Worm (Caenorhabditis elegans): ENCODE results near the gene str-12.

str-12 gene

ce11 chrV:15614534-15614933, 3.8 kb downstream of the str-12 start:
- TF ChIP-seq cebp-2 (GFP tag; IDR thresholded peaks at IDR 0.05) = no peak
- TF ChIP-seq hrde-1 (tag; optimal IDR thresholded peaks at IDR 0.05; ENCODE audit: borderline replicate concordance) = no peak
- no peak for TF ChIP-seq die-1 (tag; optimal IDR thresholded peaks at IDR 0.05)
- TF ChIP-seq ccch-3 (GFP tag; optimal IDR thresholded peaks at IDR 0.05) = no peak
- no peak for TF ChIP-seq mel-28 (tag; optimal IDR thresholded peaks at IDR 0.05; ENCODE audit: borderline replicate concordance)
- no peak for TF ChIP-seq sptf-2 (GFP tag; optimal IDR thresholded peaks at IDR 0.05)
- no peak for TF ChIP-seq fkh-3 (tag; optimal IDR thresholded peaks at IDR 0.05)
- no peak for TF ChIP-seq lin-35 (GFP tag; optimal IDR thresholded peaks at IDR 0.05)
- TF ChIP-seq F57C9.4 (tag; optimal IDR thresholded peaks at IDR 0.05) = no peak
- no peak for TF ChIP-seq hmg-1.2 (GFP tag; IDR thresholded peaks at IDR 0.05)
- TF ChIP-seq ztf-26 (tag; optimal IDR thresholded peaks at IDR 0.05) = no peak
- no peak for TF ChIP-seq nhr-27 (tag; optimal IDR thresholded peaks at IDR 0.05)
- TF ChIP-seq snpc-1.3 (tag; optimal IDR thresholded peaks at IDR 0.05; ENCODE audit: insufficient read depth) = no peak
- no peak for TF ChIP-seq Y53G8AR.9 (GFP tag; conservative IDR thresholded peaks at IDR 0.05)
- no peak for TF ChIP-seq attf-3 (GFP tag; conservative IDR thresholded peaks at IDR 0.05)
- TF ChIP-seq lin-40 (tag; optimal IDR thresholded peaks at IDR 0.05) = no peak
- no peak for TF ChIP-seq attf-6 (GFP tag; IDR thresholded peaks at IDR 0.05)
- no peak for TF ChIP-seq cebp-1 (GFP tag; IDR thresholded peaks at IDR 0.05)
- TF ChIP-seq cebp-1 (tag; optimal IDR thresholded peaks at IDR 0.05) = no peak
- no peak for TF ChIP-seq B0261.1 (tag; optimal IDR thresholded peaks at IDR 0.05)
- TF ChIP-seq dpl-1 (GFP tag; optimal IDR thresholded peaks at IDR 0.05) = no peak

DNA sequence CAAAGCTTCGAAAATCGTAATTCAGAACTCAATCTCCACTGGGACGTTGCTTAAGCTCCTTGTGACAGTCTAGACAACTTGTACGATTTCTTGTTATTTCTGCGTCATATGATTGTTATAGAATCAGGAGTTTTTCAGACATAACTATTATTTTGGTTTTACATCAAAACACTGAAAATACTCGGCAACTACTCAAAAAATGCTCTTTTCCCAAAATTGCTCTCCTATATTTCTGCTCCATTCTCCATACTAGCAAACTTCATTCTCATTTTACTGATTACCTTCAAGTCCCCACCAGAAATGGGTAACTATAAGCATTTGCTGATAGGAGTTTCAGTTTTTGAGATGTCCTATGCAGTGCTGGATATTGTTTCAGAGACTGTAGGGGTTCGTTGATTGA, 10.8 kb downstream of the str-12 start, which contains the start of gene C55A1.1:
Gene C55A1.1, plus strand, starts transcription at position 301 of the 400 bp plus-strand sequence.
- TF ChIP-seq lir-1 (GFP tag; conservative IDR thresholded peaks at IDR 0.05) = no peak
- no peak for TF ChIP-seq madf-3 (GFP tag; IDR thresholded peaks at IDR 0.05)
- TF ChIP-seq snpc-1.3 (tag; optimal IDR thresholded peaks at IDR 0.05; ENCODE audit: insufficient read depth) = no peak
- TF ChIP-seq lin-35 (GFP tag; optimal IDR thresholded peaks at IDR 0.05) = no peak

- TF ChIP-seq egrh-3 (GFP tag; IDR thresholded peaks at IDR 0.05) = no peak
- TF ChIP-seq dpff-1 (tag; optimal IDR thresholded peaks at IDR 0.05) = no peak
- no peak for TF ChIP-seq F57C9.4 (tag; optimal IDR thresholded peaks at IDR 0.05)
- no peak for TF ChIP-seq zim-3 (tag; optimal IDR thresholded peaks at IDR 0.05)
- no peak for TF ChIP-seq lin-40 (tag; optimal IDR thresholded peaks at IDR 0.05)
- TF ChIP-seq ztf-28 (GFP tag; IDR thresholded peaks at IDR 0.05) = no peak
- TF ChIP-seq ceh-58 (GFP tag; IDR thresholded peaks at IDR 0.05) = no peak
- TF ChIP-seq attf-3 (GFP tag; conservative IDR thresholded peaks at IDR 0.05) = no peak
- TF ChIP-seq hsf-1 (GFP tag; IDR thresholded peaks at IDR 0.05) = no peak
- TF ChIP-seq madf-6 (GFP tag; IDR thresholded peaks at IDR 0.05) = no peak
- no peak for TF ChIP-seq B0019.2 (GFP tag; conservative IDR thresholded peaks at IDR 0.05)
- TF ChIP-seq bed-2 (GFP tag; IDR thresholded peaks at IDR 0.05) = no peak
- no peak for TF ChIP-seq ztf-6 (GFP tag; IDR thresholded peaks at IDR 0.05)
- no peak for TF ChIP-seq T07F8.4 (tag; optimal IDR thresholded peaks at IDR 0.05)
- no peak for TF ChIP-seq lin-35 (GFP tag; optimal IDR thresholded peaks at IDR 0.05)
- TF ChIP-seq nhr-120 (GFP tag; IDR thresholded peaks at IDR 0.05) = no peak
- no peak for TF ChIP-seq hrde-1 (tag; optimal IDR thresholded peaks at IDR 0.05; ENCODE audit: borderline replicate concordance)
- no peak for TF ChIP-seq attf-6 (GFP tag; IDR thresholded peaks at IDR 0.05)
- no peak for TF ChIP-seq F33H1.4 (GFP tag; IDR thresholded peaks at IDR 0.05)
Measured at ce11 chrV:15625561-15625960, 14.9 kb downstream of the str-12 start, which contains the start of gene C55A1.11. Gene C55A1.11, plus strand, starts transcription at chrV:15625861.
